Fruit fly (Drosophila melanogaster): ENCODE measurements around the gene Coq6.

dm6 chr2L:5567103-5567502, 35.1 kb upstream of the Coq6 start:
- TF ChIP-seq CG11294 (GFP tag; IDR thresholded peaks at IDR 0.05) = peak; percentile 77
- no peak for TF ChIP-seq Eip93F (GFP tag; optimal IDR thresholded peaks at IDR 0.05)
- TF ChIP-seq Sox102F (GFP tag; optimal IDR thresholded peaks at IDR 0.05) = no peak
- no peak for TF ChIP-seq fd85E (GFP tag; optimal IDR thresholded peaks at IDR 0.05)
- TF ChIP-seq dac (GFP tag; optimal IDR thresholded peaks at IDR 0.05) = no peak
- TF ChIP-seq CG16779 (tag; optimal IDR thresholded peaks at IDR 0.05) = no peak
- TF ChIP-seq Smox (GFP tag; optimal IDR thresholded peaks at IDR 0.05) = no peak
- peak; percentile 41 for TF ChIP-seq CG1621 (tag; optimal IDR thresholded peaks at IDR 0.05)
- peak; percentile 42 for TF ChIP-seq CG34406 (GFP tag; optimal IDR thresholded peaks at IDR 0.05)
- TF ChIP-seq CG3032 (tag; optimal IDR thresholded peaks at IDR 0.05) = no peak
- TF ChIP-seq Lpt (GFP tag; optimal IDR thresholded peaks at IDR 0.05) = peak; percentile 60
- peak; percentile 38 for TF ChIP-seq CG3919 (GFP tag; optimal IDR thresholded peaks at IDR 0.05)
